Fruit fly (Drosophila melanogaster): ENCODE results near the gene pyd3.

dm6 chr3R:7793855-7794254, 44.0 kb upstream of the pyd3 start, which contains the start of gene CG2641:
- TF ChIP-seq CG8478 (optimal IDR thresholded peaks at IDR 0.05) (no peak), psq (optimal IDR thresholded peaks at IDR 0.05) (no peak), pan (optimal IDR thresholded peaks at IDR 0.05) (no peak), usp (GFP tag; optimal IDR thresholded peaks at IDR 0.05) (no peak)
